Worm (Caenorhabditis elegans) whole organism, L4 larva: ENCODE results near the gene pgap-3.
A peak's percentile ranks its signal among the peaks of the same experiment; 100 is the strongest.

Experiments used
- F10B5.3 ChIP-seq: sonication (generic microtip); optimal IDR thresholded peaks from 2 replicates; lab custom pipeline; 2016; ENCODE audit warnings: mild to moderate bottlenecking, missing genetic modification characterization, missing compliant biosample characterization
- F26F4.8 ChIP-seq: fragments of 200-800 bp; sonication (Bioruptor generic); conservative IDR thresholded peaks from 2 replicates; pipeline ENCODE4 v1.3.6; 2022; ENCODE audit warnings: missing genetic modification characterization, missing compliant biosample characterization
- T26A8.4 ChIP-seq: fragments of 200-800 bp; sonication (Bioruptor generic); IDR thresholded peaks from 2 replicates; pipeline ENCODE4 v1.3.6; 2022; ENCODE audit warnings: missing genetic modification characterization, missing compliant biosample characterization
- Y105C5A.15 ChIP-seq: fragments of 200-800 bp; sonication (Bioruptor generic); IDR thresholded peaks from 2 replicates; pipeline ENCODE4 v1.3.6; 2022; ENCODE audit warnings: missing genetic modification characterization, missing compliant biosample characterization
- Y48G9A.11 ChIP-seq: fragments of 200-800 bp; sonication (Bioruptor generic); IDR thresholded peaks from 2 replicates; pipeline ENCODE4 v1.3.6; 2022; ENCODE audit warnings: missing genetic modification reagents, missing genetic modification characterization, missing compliant biosample characterization
- ZK337.2 ChIP-seq: fragments of 200-800 bp; sonication (Bioruptor generic); IDR thresholded peaks from 2 replicates; pipeline ENCODE4 v1.3.6; 2022; ENCODE audit warnings: missing genetic modification reagents, missing genetic modification characterization, missing compliant biosample characterization
- aha-1 ChIP-seq: fragments of 150-350 bp; peaks from one replicate; lab custom pipeline; 2014; ENCODE audit warnings: missing biosample characterization, missing genetic modification characterization
- arid-1 ChIP-seq: fragments of 200-800 bp; sonication (Bioruptor generic); conservative IDR thresholded peaks from 2 replicates; pipeline ENCODE4 v1.3.6; 2022; ENCODE audit warnings: missing genetic modification reagents, missing genetic modification characterization, missing compliant biosample characterization
- ceh-44 ChIP-seq: fragments of 200-800 bp; sonication (Bioruptor generic); IDR thresholded peaks from 2 replicates; pipeline ENCODE4 v1.3.6; 2022; ENCODE audit warnings: missing genetic modification reagents, missing genetic modification characterization, missing compliant biosample characterization
- ces-1 ChIP-seq: fragments of 150-350 bp; sonication (generic microtip); optimal IDR thresholded peaks from 4 replicates; lab custom pipeline; 2014; ENCODE audit warnings: missing biosample characterization, missing genetic modification reagents, missing genetic modification characterization
- daf-16 ChIP-seq, 3 experiments: sonication (generic microtip); optimal IDR thresholded peaks; 2 replicates each; lab custom pipeline; 2016 to 2017; ENCODE audit warnings: missing genetic modification characterization in 3 of 3, missing genetic modification reagents in 3 of 3, mild to moderate bottlenecking in 2 of 3, missing compliant biosample characterization in 2 of 3, missing biosample characterization in 1 of 3, moderate library complexity in 1 of 3
- daf-19 ChIP-seq: fragments of 200-800 bp; sonication (Bioruptor generic); conservative IDR thresholded peaks from 2 replicates; pipeline ENCODE4 v1.3.6; 2022; ENCODE audit warnings: missing genetic modification characterization, missing compliant biosample characterization
- dmd-6 ChIP-seq: fragments of 200-800 bp; sonication (Bioruptor generic); IDR thresholded peaks from 2 replicates; pipeline ENCODE4 v1.3.6; 2022; ENCODE audit warnings: missing genetic modification reagents, missing genetic modification characterization, missing compliant biosample characterization
- dpl-1 ChIP-seq: fragments of 150-350 bp; optimal IDR thresholded peaks from 2 replicates; lab custom pipeline; 2014; ENCODE audit warnings: missing biosample characterization, missing genetic modification reagents, missing genetic modification characterization
- dve-1 ChIP-seq: sonication (generic microtip); optimal IDR thresholded peaks from 2 replicates; lab custom pipeline; 2017; ENCODE audit warnings: antibody characterized with exemption, mild to moderate bottlenecking, missing genetic modification characterization, missing compliant biosample characterization; ENCODE audit not compliant: insufficient read depth
- egl-27 ChIP-seq: sonication (generic microtip); optimal IDR thresholded peaks from 3 replicates; lab custom pipeline; 2017; ENCODE audit warnings: missing biosample characterization, missing genetic modification reagents, missing genetic modification characterization
- egl-43 ChIP-seq: fragments of 200-800 bp; sonication (Bioruptor generic); IDR thresholded peaks from 2 replicates; pipeline ENCODE4 v1.3.6; 2022; ENCODE audit warnings: missing genetic modification reagents, missing genetic modification characterization, missing compliant biosample characterization
- hif-1 ChIP-seq, 2 experiments: sonication (generic microtip); optimal IDR thresholded peaks; 2 replicates each; lab custom pipeline; 2016 to 2017; ENCODE audit warnings: missing compliant biosample characterization in 2 of 2, missing genetic modification characterization in 2 of 2, missing genetic modification reagents in 2 of 2, missing genotype in 2 of 2, mild to moderate bottlenecking in 1 of 2
- lin-1 ChIP-seq: fragments of 200-800 bp; sonication (Bioruptor generic); IDR thresholded peaks from 2 replicates; pipeline ENCODE4 v1.3.6; 2022; ENCODE audit warnings: missing genetic modification reagents, missing genetic modification characterization, missing compliant biosample characterization
- lin-15B ChIP-seq: fragments of 150-350 bp; sonication (generic microtip); optimal IDR thresholded peaks from 3 replicates; lab custom pipeline; 2014; ENCODE audit warnings: missing biosample characterization, missing genetic modification characterization
- lin-38 ChIP-seq: fragments of 200-800 bp; sonication (Bioruptor generic); IDR thresholded peaks from 2 replicates; pipeline ENCODE4 v1.3.6; 2022; ENCODE audit warnings: missing genetic modification reagents, missing genetic modification characterization, missing compliant biosample characterization
- lir-3 ChIP-seq: sonication (generic microtip); optimal IDR thresholded peaks from 2 replicates; lab custom pipeline; 2016; ENCODE audit warnings: mild to moderate bottlenecking, missing genetic modification characterization, missing compliant biosample characterization
- lsy-2 ChIP-seq, 2 experiments: fragments of 150-350 bp in 1 of 2; sonication (generic microtip) in 1 of 2; optimal IDR thresholded peaks; 2 replicates each; lab custom pipeline; 2014 to 2017; ENCODE audit warnings: missing biosample characterization in 2 of 2, missing genetic modification characterization in 2 of 2
- mep-1 ChIP-seq: fragments of 150-350 bp; sonication (generic microtip); optimal IDR thresholded peaks from 3 replicates; lab custom pipeline; 2014; ENCODE audit warnings: missing biosample characterization, missing genetic modification characterization
- mxl-2 ChIP-seq: fragments of 200-800 bp; sonication (Bioruptor generic); conservative IDR thresholded peaks from 2 replicates; pipeline ENCODE4 v1.3.6; 2022; ENCODE audit warnings: missing genetic modification reagents, missing genetic modification characterization, missing compliant biosample characterization
- nhr-10 ChIP-seq: fragments of 150-350 bp; optimal IDR thresholded peaks from 2 replicates; lab custom pipeline; 2014; ENCODE audit warnings: missing biosample characterization, missing genetic modification characterization
- nhr-11 ChIP-seq: fragments of 150-350 bp; optimal IDR thresholded peaks from 2 replicates; lab custom pipeline; 2014; ENCODE audit warnings: missing biosample characterization, missing genetic modification characterization
- nhr-28 ChIP-seq: fragments of 150-350 bp; optimal IDR thresholded peaks from 2 replicates; lab custom pipeline; 2014; ENCODE audit warnings: missing biosample characterization, missing genetic modification characterization
- nhr-48 ChIP-seq: sonication (generic microtip); optimal IDR thresholded peaks from 2 replicates; lab custom pipeline; 2016; ENCODE audit warnings: mild to moderate bottlenecking, missing genetic modification characterization, missing compliant biosample characterization
- nhr-6 ChIP-seq: fragments of 150-350 bp; optimal IDR thresholded peaks from 2 replicates; lab custom pipeline; 2014; ENCODE audit warnings: missing biosample characterization, missing genetic modification characterization
- nhr-77 ChIP-seq: fragments of 150-350 bp; optimal IDR thresholded peaks from 2 replicates; lab custom pipeline; 2014; ENCODE audit warnings: missing biosample characterization, missing genetic modification characterization
- php-3 ChIP-seq: fragments of 200-800 bp; sonication (Bioruptor generic); IDR thresholded peaks from 2 replicates; pipeline ENCODE4 v1.3.6; 2022; ENCODE audit warnings: missing genetic modification reagents, missing genetic modification characterization, missing compliant biosample characterization
- sdz-12 ChIP-seq: fragments of 200-800 bp; sonication (Bioruptor generic); optimal IDR thresholded peaks from 2 replicates; lab custom pipeline; 2018; ENCODE audit warnings: mild to moderate bottlenecking, missing genetic modification characterization, missing compliant biosample characterization
- snpc-4 ChIP-seq: fragments of 150-350 bp; optimal IDR thresholded peaks from 2 replicates; lab custom pipeline; 2014; ENCODE audit warnings: missing biosample characterization, missing genetic modification characterization
- spr-1 ChIP-seq: sonication (generic microtip); optimal IDR thresholded peaks from 2 replicates; lab custom pipeline; 2016; ENCODE audit warnings: mild to moderate bottlenecking, missing genetic modification characterization, missing compliant biosample characterization
- tra-1 ChIP-seq: fragments of 200-800 bp; sonication (Bioruptor generic); IDR thresholded peaks from 2 replicates; pipeline ENCODE4 v1.3.6; 2022; ENCODE audit warnings: missing genetic modification reagents, missing genetic modification characterization, missing compliant biosample characterization
- unc-62 ChIP-seq, 3 experiments: fragments of 150-350 bp in 1 of 3; sonication (generic microtip); optimal IDR thresholded peaks in 2 of 3; peaks in 1 of 3; 1 replicate in 1 of 3; 2 replicates in 2 of 3; lab custom pipeline; 2014 to 2017; ENCODE audit warnings: missing biosample characterization in 3 of 3, missing genetic modification characterization in 3 of 3, missing genetic modification reagents in 3 of 3, missing genotype in 1 of 3
- vab-7 ChIP-seq: fragments of 200-800 bp; sonication (Bioruptor generic); IDR thresholded peaks from 2 replicates; pipeline ENCODE4 v1.3.6; 2022; ENCODE audit warnings: missing genetic modification reagents, missing genetic modification characterization, missing compliant biosample characterization
- zag-1 ChIP-seq: fragments of 150-350 bp; optimal IDR thresholded peaks from 2 replicates; lab custom pipeline; 2014; ENCODE audit warnings: missing biosample characterization, missing genetic modification characterization
- zip-11 ChIP-seq: fragments of 200-800 bp; sonication (Bioruptor generic); IDR thresholded peaks from 2 replicates; pipeline ENCODE4 v1.3.6; 2022; ENCODE audit warnings: missing genetic modification characterization, missing compliant biosample characterization
- ztf-11 ChIP-seq: fragments of 150-350 bp; optimal IDR thresholded peaks from 2 replicates; lab custom pipeline; 2014; ENCODE audit warnings: missing biosample characterization, missing genetic modification characterization
- ztf-7 ChIP-seq: fragments of 150-350 bp; optimal IDR thresholded peaks from 2 replicates; lab custom pipeline; 2014; ENCODE audit warnings: missing biosample characterization, missing genetic modification characterization

pgap-3 gene

ce11 chrV:6044853-6045594, 2.7 kb downstream of the pgap-3 start, which contains the start of gene R01B10.3:
Gene R01B10.3, minus strand, starts transcription at chrV:6045129.
- TF ChIP-seq daf-16 (GFP tag; optimal IDR thresholded peaks at IDR 0.05; lab: Kevin White, UChicago) (no peak), daf-16 (tag; optimal IDR thresholded peaks at IDR 0.05; lab: Kevin White, UChicago) (peak; percentile 12), ZK337.2 (GFP tag; lab: Robert Waterston, UW) (no peak), lin-15B (tag; lab: Kevin White, UChicago) (no peak), egl-43 (GFP tag; lab: Robert Waterston, UW) (0 out of 2 replicates have a peak, but pooled peaks have one; percentile 24), egl-27 (tag; lab: Kevin White, UChicago) (no peak), T26A8.4 (GFP tag; lab: Robert Waterston, UW) (peak; percentile 9; the same call in 1 of the 2 replicates), nhr-11 (no peak), dve-1 (tag; lab: Kevin White, UChicago) (peak; percentile 0), ztf-11 (tag; lab: Kevin White, UChicago) (no peak), Y48G9A.11 (GFP tag; lab: Robert Waterston, UW) (0 out of 2 replicates have a peak, but pooled peaks have one; percentile 31)

- no peak for TF ChIP-seq ZK337.2 (GFP tag; lab: Robert Waterston, UW)
- 0 out of 2 replicates have a peak, but pooled peaks have one; percentile 8 for TF ChIP-seq arid-1 (GFP tag; lab: Robert Waterston, UW)
- TF ChIP-seq ceh-44 (GFP tag; lab: Robert Waterston, UW), result no peak
- peak; percentile 39 for TF ChIP-seq dve-1 (tag; lab: Kevin White, UChicago)
- no peak for TF ChIP-seq daf-19 (GFP tag; lab: Robert Waterston, UW)
- no peak for TF ChIP-seq spr-1 (tag; lab: Kevin White, UChicago)
- TF ChIP-seq dmd-6, result peak; percentile 65; the same call in 1 of the 2 replicates
- no peak for TF ChIP-seq zag-1 (tag; lab: Kevin White, UChicago)
- TF ChIP-seq ces-1, result no peak
- no peak for TF ChIP-seq daf-16 (GFP tag; optimal IDR thresholded peaks at IDR 0.05; lab: Kevin White, UChicago)
- peak; percentile 81 for TF ChIP-seq daf-16 (tag; optimal IDR thresholded peaks at IDR 0.05; lab: Kevin White, UChicago)
- no peak for TF ChIP-seq nhr-10 (tag; lab: Kevin White, UChicago)
- TF ChIP-seq vab-7 (GFP tag; lab: Robert Waterston, UW), result no peak
- no peak for TF ChIP-seq zip-11 (GFP tag; lab: Robert Waterston, UW)
- TF ChIP-seq tra-1 (GFP tag; lab: Robert Waterston, UW), result no peak
- peak; percentile 17 for TF ChIP-seq sdz-12 (GFP tag; lab: Kevin White, UChicago)
- TF ChIP-seq lin-38 (GFP tag; lab: Robert Waterston, UW), result peak; percentile 11; the same call in 1 of the 2 replicates
- TF ChIP-seq nhr-77, result no peak
- TF ChIP-seq F10B5.3 (tag; lab: Kevin White, UChicago), result no peak
- no peak for TF ChIP-seq F26F4.8 (GFP tag; lab: Robert Waterston, UW)
Measured at ce11 chrV:6044448-6044847, 3.3 kb downstream of the pgap-3 start.

- TF ChIP-seq dpl-1 (GFP tag; lab: Kevin White, UChicago) (peak; percentile 80), hif-1 (tag; optimal IDR thresholded peaks at IDR 0.05; lab: Kevin White, UChicago) (peak in 1 of 2 experiments; percentile 24), daf-16 (GFP tag; optimal IDR thresholded peaks at IDR 0.05; lab: Kevin White, UChicago) (peak in 1 of 2 experiments; percentile 76), daf-16 (tag; optimal IDR thresholded peaks at IDR 0.05; lab: Kevin White, UChicago) (peak; percentile 95), php-3 (GFP tag; lab: Robert Waterston, UW) (peak; percentile 40; the same call in 1 of the 2 replicates), nhr-6 (tag; lab: Kevin White, UChicago) (peak; percentile 67), snpc-4 (tag; lab: Kevin White, UChicago) (no peak), aha-1 (tag; lab: Kevin White, UChicago) (no peak), unc-62 (GFP tag; optimal IDR thresholded peaks at IDR 0.05 in 1 of 2; lab: Kevin White, UChicago) (peak in 1 of 2 experiments; percentile 78), unc-62 (tag; optimal IDR thresholded peaks at IDR 0.05; lab: Kevin White, UChicago) (no peak), Y105C5A.15 (GFP tag; lab: Robert Waterston, UW) (no peak), nhr-28 (peak; percentile 39), mep-1 (peak; percentile 24), lsy-2 (tag; optimal IDR thresholded peaks at IDR 0.05; lab: Kevin White, UChicago) (peak in 1 of 2 experiments; percentile 49), ces-1 (no peak), ztf-7 (tag; lab: Kevin White, UChicago) (peak; percentile 36), lir-3 (no peak), nhr-48 (tag; lab: Kevin White, UChicago) (peak; percentile 16), mxl-2 (GFP tag; lab: Robert Waterston, UW) (no peak), lin-1 (GFP tag; lab: Robert Waterston, UW) (no peak)
Measured at ce11 chrV:6043275-6044271, 4.1 kb downstream of the pgap-3 start, which contains the start of gene cpi-2. Gene cpi-2, plus strand, starts transcription at chrV:6044062.
